Fruit fly (Drosophila melanogaster) Kc167 (cell line): ENCODE measurements around the gene BTBD9.

Experiments
- Myc ChIP-seq: fragments of >200 bp; optimal IDR thresholded peaks from 2 replicates; lab custom pipeline; 2017; ENCODE audit warnings: missing external identifiers
- Sin3A ChIP-seq: fragments of >200 bp; optimal IDR thresholded peaks from 2 replicates; lab custom pipeline; 2018; ENCODE audit warnings: missing external identifiers
- h ChIP-seq: fragments of >200 bp; optimal IDR thresholded peaks from 3 replicates; lab custom pipeline; 2018; ENCODE audit warnings: missing external identifiers
- insv ChIP-seq: fragments of >200 bp; optimal IDR thresholded peaks from 3 replicates; lab custom pipeline; 2018; ENCODE audit warnings: missing external identifiers
- psq ChIP-seq: fragments of >200 bp; optimal IDR thresholded peaks from 2 replicates; lab custom pipeline; 2017; ENCODE audit warnings: missing external identifiers
- ttk ChIP-seq: sonication (Bioruptor generic); optimal IDR thresholded peaks from 2 replicates; lab custom pipeline; 2017; ENCODE audit warnings: missing external identifiers

The BTBD9 gene

dm6 chrX:10802457-10803378, 34.4 kb downstream of the BTBD9 start:
- no peak for TF ChIP-seq Myc (lab: Kevin White, UChicago)
- TF ChIP-seq psq (lab: Kevin White, UChicago) = no peak
- TF ChIP-seq h (lab: Kevin White, UChicago) = no peak
- no peak for TF ChIP-seq Sin3A (lab: Kevin White, UChicago)
- no peak for TF ChIP-seq ttk
- no peak for TF ChIP-seq insv

- TF ChIP-seq Sin3A (lab: Kevin White, UChicago) (no peak), Myc (lab: Kevin White, UChicago) (no peak), h (lab: Kevin White, UChicago) (no peak), ttk (no peak), insv (no peak), psq (lab: Kevin White, UChicago) (no peak)
These were observed 35.7 kb downstream of the BTBD9 start for dm6 chrX:10804042-10804441.

DNA sequence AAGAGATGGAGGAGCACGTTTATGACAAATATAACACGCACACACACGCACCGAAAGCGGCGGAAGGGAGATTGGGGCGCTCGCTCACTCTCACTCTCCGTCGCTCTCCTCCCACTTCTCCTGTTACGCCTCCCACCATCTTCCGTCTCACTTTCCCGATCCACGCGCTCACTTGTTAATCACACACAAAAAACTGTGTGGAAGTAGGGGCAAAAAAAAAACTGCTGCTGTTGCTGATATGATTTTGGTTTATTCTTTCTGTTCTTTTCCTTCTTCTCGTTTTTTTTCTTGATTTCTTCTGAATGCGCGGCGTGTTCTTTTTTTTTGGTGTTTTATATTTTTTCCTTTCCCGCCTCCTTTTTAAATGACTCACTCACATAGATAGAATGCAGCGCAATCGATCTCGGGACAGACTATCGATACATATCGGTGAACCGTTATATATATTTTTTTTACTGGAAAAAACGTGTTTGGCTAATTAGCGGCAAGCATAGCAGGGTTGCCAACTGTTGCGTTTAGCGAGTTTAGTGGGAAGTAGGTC, 37.4 kb downstream of the BTBD9 start:
- TF ChIP-seq Sin3A (lab: Kevin White, UChicago) (no peak), h (lab: Kevin White, UChicago) (no peak), insv (no peak), ttk (no peak), Myc (lab: Kevin White, UChicago) (no peak), psq (lab: Kevin White, UChicago) (no peak)

dm6 chrX:10806718-10807412, 38.5 kb downstream of the BTBD9 start:
- TF ChIP-seq Sin3A (lab: Kevin White, UChicago) = no peak
- TF ChIP-seq Myc (lab: Kevin White, UChicago) = no peak
- no peak for TF ChIP-seq insv
- TF ChIP-seq ttk = no peak
- no peak for TF ChIP-seq psq (lab: Kevin White, UChicago)
- no peak for TF ChIP-seq h (lab: Kevin White, UChicago)

DNA sequence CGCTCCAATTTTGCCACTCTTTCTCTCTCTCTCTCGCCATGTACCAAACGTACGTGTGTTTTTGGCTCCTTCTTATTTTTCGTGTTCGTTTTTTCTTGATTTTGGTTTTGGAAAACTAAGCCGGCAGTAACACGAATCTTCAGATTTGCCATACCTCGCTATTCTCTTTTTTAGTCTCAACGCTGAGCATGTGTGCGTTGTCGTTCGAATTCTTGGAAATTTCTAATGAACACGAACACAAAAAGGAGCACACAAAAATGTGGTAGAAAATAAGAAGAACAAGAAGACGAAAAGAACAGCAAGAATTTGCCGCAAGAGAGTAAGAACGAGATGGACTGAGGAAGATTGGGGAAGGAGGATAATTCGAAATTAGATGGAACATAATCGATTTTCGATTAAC, 40.3 kb downstream of the BTBD9 start:
- no peak for TF ChIP-seq Myc (lab: Kevin White, UChicago)
- TF ChIP-seq Sin3A (lab: Kevin White, UChicago) = no peak
- TF ChIP-seq h (lab: Kevin White, UChicago) = no peak
- TF ChIP-seq ttk = no peak
- TF ChIP-seq insv = no peak
- TF ChIP-seq psq (lab: Kevin White, UChicago) = no peak

dm6 chrX:10814113-10814512, 45.8 kb downstream of the BTBD9 start:
- TF ChIP-seq ttk = no peak
- TF ChIP-seq Myc (lab: Kevin White, UChicago) = no peak
- no peak for TF ChIP-seq psq (lab: Kevin White, UChicago)
- TF ChIP-seq h (lab: Kevin White, UChicago) = no peak
- no peak for TF ChIP-seq Sin3A (lab: Kevin White, UChicago)
- TF ChIP-seq insv = no peak

DNA sequence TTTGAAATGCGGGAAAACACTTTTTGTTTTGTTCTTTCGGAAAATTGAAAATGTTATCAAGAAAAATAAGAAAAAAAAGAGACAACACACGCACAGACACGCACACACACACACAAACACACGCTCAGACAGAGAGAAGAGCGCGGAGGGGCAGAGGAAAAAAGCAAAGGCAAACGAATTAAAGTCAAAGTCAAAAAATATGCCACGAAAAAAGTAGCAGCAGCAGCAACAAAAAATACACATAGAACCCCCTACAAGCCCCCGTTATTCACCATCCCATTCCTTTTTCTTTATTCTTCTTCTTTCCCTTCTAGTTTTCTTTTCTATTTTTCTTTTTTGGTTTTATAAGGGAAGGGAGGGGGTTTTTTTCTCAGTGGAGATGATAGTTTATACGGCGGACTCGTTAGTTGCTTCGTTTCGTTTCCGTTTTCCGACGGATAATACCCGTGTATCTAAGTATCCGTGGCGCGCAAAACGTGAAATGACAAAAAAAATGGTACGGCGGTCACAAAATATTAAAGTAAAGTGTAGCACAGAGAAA, 46.6 kb downstream of the BTBD9 start:
- TF ChIP-seq Sin3A (lab: Kevin White, UChicago) = no peak
- no peak for TF ChIP-seq Myc (lab: Kevin White, UChicago)
- TF ChIP-seq insv = no peak
- no peak for TF ChIP-seq psq (lab: Kevin White, UChicago)
- no peak for TF ChIP-seq ttk
- TF ChIP-seq h (lab: Kevin White, UChicago) = no peak

dm6 chrX:10815511-10816080, 47.3 kb downstream of the BTBD9 start:
- TF ChIP-seq Sin3A (lab: Kevin White, UChicago) = no peak
- peak; percentile 41 for TF ChIP-seq psq (lab: Kevin White, UChicago)

DNA sequence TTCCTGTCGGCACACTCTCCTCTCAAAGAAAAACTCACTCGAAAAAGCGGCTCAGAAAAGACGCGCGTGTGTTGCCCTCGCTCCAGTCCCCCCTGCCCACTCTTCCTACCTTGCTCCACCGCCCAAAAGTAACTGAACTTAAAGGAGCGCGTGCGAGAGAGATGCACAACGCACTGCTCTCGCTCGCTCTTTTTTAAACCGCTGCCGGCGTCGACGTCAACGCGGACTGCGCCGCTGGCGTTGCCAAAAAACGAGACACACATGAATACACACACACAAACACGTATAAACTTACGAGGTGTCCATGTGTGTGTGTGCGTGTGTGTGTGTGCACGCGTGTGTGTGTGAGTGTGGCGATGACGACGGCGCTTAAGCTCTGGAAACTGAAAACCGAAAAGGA, 48.5 kb downstream of the BTBD9 start:
- TF ChIP-seq Sin3A (lab: Kevin White, UChicago) (no peak), insv (no peak), psq (lab: Kevin White, UChicago) (no peak), ttk (no peak), h (lab: Kevin White, UChicago) (no peak), Myc (lab: Kevin White, UChicago) (no peak)

- TF ChIP-seq h (lab: Kevin White, UChicago) (no peak), Myc (lab: Kevin White, UChicago) (no peak), insv (no peak), Sin3A (lab: Kevin White, UChicago) (no peak), ttk (no peak), psq (lab: Kevin White, UChicago) (no peak)
These were observed 52.4 kb downstream of the BTBD9 start for dm6 chrX:10820741-10821140.
